Worm (Caenorhabditis elegans): ENCODE results near the gene exp-1.

DNA sequence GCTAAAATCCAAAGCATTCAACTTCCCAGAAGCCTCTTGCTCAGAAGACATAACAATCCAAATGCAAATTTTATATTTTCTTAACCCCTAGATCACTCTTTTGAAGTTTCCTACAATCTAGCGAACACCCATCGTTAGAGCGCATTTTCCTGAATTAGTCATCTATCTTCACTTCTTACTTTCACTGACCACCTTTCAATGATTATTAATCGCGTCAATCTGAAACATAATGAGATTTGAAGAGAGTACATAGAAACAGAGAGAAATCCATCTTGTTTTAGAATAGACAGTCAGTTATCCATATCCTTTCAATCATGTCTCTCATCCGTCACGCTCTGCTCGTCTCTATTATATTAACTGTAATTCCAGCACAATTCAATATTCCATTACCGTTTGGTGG lies 10.3 kb upstream of the exp-1 start, which contains the start of gene F40H3.3:
- TF ChIP-seq ceh-14 (tag; optimal IDR thresholded peaks at IDR 0.05) (no peak), syd-9 (tag; optimal IDR thresholded peaks at IDR 0.05) (no peak), hlh-30 (tag; optimal IDR thresholded peaks at IDR 0.05; ENCODE audit: insufficient read depth) (no peak), pqm-1 (tag; optimal IDR thresholded peaks at IDR 0.05) (no peak), ttx-3 (tag; optimal IDR thresholded peaks at IDR 0.05) (no peak), pha-4 (tag; optimal IDR thresholded peaks at IDR 0.05) (no peak), elt-2 (tag; optimal IDR thresholded peaks at IDR 0.05) (no peak), nhr-11 (tag; optimal IDR thresholded peaks at IDR 0.05) (no peak), pha-2 (tag; optimal IDR thresholded peaks at IDR 0.05) (no peak), ama-1 (optimal IDR thresholded peaks at IDR 0.05) (no peak), pat-9 (tag; optimal IDR thresholded peaks at IDR 0.05) (no peak), che-1 (tag; optimal IDR thresholded peaks at IDR 0.05) (no peak), hlh-8 (tag; optimal IDR thresholded peaks at IDR 0.05) (no peak)

All from whole organism, late embryonic.